Worm (Caenorhabditis elegans) whole organism, mixed stage, embryonic: ENCODE measurements around the gene R02F11.11.

Experiments used
- nhr-12 ChIP-seq: fragments of 150-350 bp; optimal IDR thresholded peaks from 2 replicates; lab custom pipeline; 2014; ENCODE audit warnings: missing biosample characterization, missing genetic modification characterization
- nhr-237 ChIP-seq: fragments of 150-350 bp; optimal IDR thresholded peaks from 2 replicates; lab custom pipeline; 2014; ENCODE audit warnings: missing biosample characterization, missing genetic modification characterization
- nhr-76 ChIP-seq: sonication (generic microtip); optimal IDR thresholded peaks from 2 replicates; lab custom pipeline; 2017; ENCODE audit warnings: missing biosample characterization, missing genetic modification characterization
- unc-62 ChIP-seq: fragments of 150-350 bp; optimal IDR thresholded peaks from 2 replicates; lab custom pipeline; 2014; ENCODE audit warnings: missing biosample characterization, missing genetic modification reagents, missing genetic modification characterization

ce11 chrV:4750294-4750693 lies 41.4 kb upstream of the R02F11.11 start, which contains the start of gene C18G1.6:
- TF ChIP-seq nhr-12 (tag; lab: Kevin White, UChicago), result no peak
- no peak for TF ChIP-seq nhr-76 (tag; lab: Kevin White, UChicago)
- no peak for TF ChIP-seq unc-62 (GFP tag; lab: Kevin White, UChicago)
- no peak for TF ChIP-seq nhr-237 (tag; lab: Kevin White, UChicago)
